Fruit fly (Drosophila melanogaster): ENCODE results near the gene CG32091.

Gene CG32091

dm6 chr3L:11691203-11691797 is 60.1 kb downstream of the CG32091 start, which contains the start of the genes Pldn and CG14135 (continued):
- TF ChIP-seq ftz-f1 (GFP tag; optimal IDR thresholded peaks at IDR 0.05) (no peak), gcm2 (GFP tag; optimal IDR thresholded peaks at IDR 0.05) (no peak), sr (GFP tag; IDR thresholded peaks at IDR 0.05) (no peak), sens (GFP tag) (peak; percentile 77), mirr (GFP tag; optimal IDR thresholded peaks at IDR 0.05) (no peak), onecut (GFP tag; IDR thresholded peaks at IDR 0.05) (no peak), Fer1 (GFP tag; optimal IDR thresholded peaks at IDR 0.05) (no peak), cwo (GFP tag; optimal IDR thresholded peaks at IDR 0.05) (no peak), sqz (GFP tag; optimal IDR thresholded peaks at IDR 0.05) (no peak), CG15011 (GFP tag; optimal IDR thresholded peaks at IDR 0.05) (no peak), Xbp1 (GFP tag; optimal IDR thresholded peaks at IDR 0.05) (no peak), caup (GFP tag; optimal IDR thresholded peaks at IDR 0.05; ENCODE audit: severe bottlenecking) (no peak), ci (GFP tag; IDR thresholded peaks at IDR 0.05) (no peak), mam (GFP tag; optimal IDR thresholded peaks at IDR 0.05) (no peak), CG15514 (GFP tag; optimal IDR thresholded peaks at IDR 0.05) (peak; percentile 66), CG10431 (GFP tag; optimal IDR thresholded peaks at IDR 0.05) (no peak), wek (GFP tag; optimal IDR thresholded peaks at IDR 0.05) (no peak), NFAT (GFP tag; IDR thresholded peaks at IDR 0.05) (no peak), YL-1 (GFP tag; optimal IDR thresholded peaks at IDR 0.05) (peak; percentile 50), CG16815 (GFP tag; optimal IDR thresholded peaks at IDR 0.05) (no peak), Trl (optimal IDR thresholded peaks at IDR 0.05) (no peak), Trl (GFP tag; optimal IDR thresholded peaks at IDR 0.05) (no peak), CG17328 (GFP tag; IDR thresholded peaks at IDR 0.05) (no peak), oc (tag; optimal IDR thresholded peaks at IDR 0.05) (no peak), Nf-YB (GFP tag; optimal IDR thresholded peaks at IDR 0.05) (no peak), slp2 (GFP tag; optimal IDR thresholded peaks at IDR 0.05) (no peak), CG4617 (GFP tag; optimal IDR thresholded peaks at IDR 0.05; ENCODE audit: borderline replicate concordance) (peak; percentile 33), ranshi (GFP tag; IDR thresholded peaks at IDR 0.05) (no peak), sna (GFP tag; IDR thresholded peaks at IDR 0.05; ENCODE audit: partially characterized antibody) (no peak), lola (GFP tag; optimal IDR thresholded peaks at IDR 0.05) (no peak), Bdp1 (GFP tag; optimal IDR thresholded peaks at IDR 0.05) (no peak), CG1832 (GFP tag; optimal IDR thresholded peaks at IDR 0.05) (no peak), CG1024 (GFP tag; IDR thresholded peaks at IDR 0.05) (no peak), ab (GFP tag; optimal IDR thresholded peaks at IDR 0.05) (no peak), fd102C (GFP tag; optimal IDR thresholded peaks at IDR 0.05) (no peak), B-H2 (GFP tag; optimal IDR thresholded peaks at IDR 0.05) (no peak), MBD-R2 (GFP tag; IDR thresholded peaks at IDR 0.05) (peak; percentile 85), CG18764 (GFP tag; optimal IDR thresholded peaks at IDR 0.05) (no peak), Jarid2 (GFP tag; optimal IDR thresholded peaks at IDR 0.05) (no peak), Doc3 (GFP tag; IDR thresholded peaks at IDR 0.05; ENCODE audit: partially characterized antibody) (peak; percentile 47; the same call in 1 of the 3 replicates), CG6765 (GFP tag; optimal IDR thresholded peaks at IDR 0.05) (no peak), E2f2 (GFP tag; IDR thresholded peaks at IDR 0.05) (no peak), Neu2 (GFP tag; optimal IDR thresholded peaks at IDR 0.05; ENCODE audit: borderline replicate concordance) (no peak), Meics (GFP tag; optimal IDR thresholded peaks at IDR 0.05) (no peak), CG18476 (GFP tag; optimal IDR thresholded peaks at IDR 0.05) (no peak), Hmx (GFP tag; optimal IDR thresholded peaks at IDR 0.05) (no peak), eve (GFP tag; optimal IDR thresholded peaks at IDR 0.05) (no peak), CG16779 (GFP tag; IDR thresholded peaks at IDR 0.05) (no peak), Atf6 (GFP tag; IDR thresholded peaks at IDR 0.05) (no peak), Dref (GFP tag; IDR thresholded peaks at IDR 0.05) (peak; percentile 75), CG11456 (GFP tag; IDR thresholded peaks at IDR 0.05) (no peak)
